Worm (Caenorhabditis elegans) whole organism, early embryonic: Measurements from ENCODE around the gene F53E4.1.
"Not testable (repeated sequence)": the region's sequence is repeated elsewhere in the genome, so short reads cannot be mapped to it uniquely, and the experiment has no call there.

ENCODE experiments used
- B0310.2 ChIP-seq: sonication (generic microtip); optimal IDR thresholded peaks from 2 replicates; lab custom pipeline; 2016; ENCODE audit warnings: mild to moderate bottlenecking, missing genetic modification characterization, missing compliant biosample characterization
- F13C5.2 ChIP-seq: sonication (generic microtip); optimal IDR thresholded peaks from 2 replicates; lab custom pipeline; 2017; ENCODE audit warnings: mild to moderate bottlenecking, missing genetic modification characterization, inconsistent platforms, missing compliant biosample characterization
- aly-1 ChIP-seq: sonication (generic microtip); optimal IDR thresholded peaks from 2 replicates; lab custom pipeline; 2016; ENCODE audit warnings: missing genetic modification characterization, missing compliant biosample characterization
- ama-1 ChIP-seq: fragments of 150-350 bp; optimal IDR thresholded peaks from 2 replicates; lab custom pipeline; 2014
- ceh-13 ChIP-seq: fragments of 200-800 bp; sonication (Bioruptor generic); optimal IDR thresholded peaks from 2 replicates; lab custom pipeline; 2018; ENCODE audit warnings: mild to moderate bottlenecking, missing genetic modification characterization, missing compliant biosample characterization
- ceh-36 ChIP-seq: sonication (generic microtip); optimal IDR thresholded peaks from 2 replicates; lab custom pipeline; 2016; ENCODE audit warnings: missing genetic modification characterization, inconsistent platforms, missing compliant biosample characterization
- ets-7 ChIP-seq: sonication (generic microtip); optimal IDR thresholded peaks from 2 replicates; lab custom pipeline; 2016; ENCODE audit warnings: missing genotype, missing genetic modification characterization, missing compliant biosample characterization
- flt-1 ChIP-seq: fragments of 200-800 bp; sonication (Bioruptor generic); IDR thresholded peaks from 2 replicates; pipeline ENCODE4 v1.3.6; 2022; ENCODE audit warnings: missing genetic modification characterization, missing compliant biosample characterization
- hmbx-1 ChIP-seq: sonication (generic microtip); optimal IDR thresholded peaks from 2 replicates; lab custom pipeline; 2016; ENCODE audit warnings: mild to moderate bottlenecking, missing genetic modification characterization, missing compliant biosample characterization
- hmg-4 ChIP-seq: fragments of 200-800 bp; sonication (Bioruptor generic); optimal IDR thresholded peaks from 2 replicates; lab custom pipeline; 2018; ENCODE audit warnings: mild to moderate bottlenecking, missing genetic modification characterization, missing compliant biosample characterization
- hnd-1 ChIP-seq: sonication (generic microtip); optimal IDR thresholded peaks from 2 replicates; lab custom pipeline; 2016; ENCODE audit warnings: missing genetic modification characterization, missing compliant biosample characterization
- pes-1 ChIP-seq: fragments of 200-800 bp; sonication (Bioruptor generic); IDR thresholded peaks from 2 replicates; pipeline ENCODE4 v1.3.6; 2022; ENCODE audit warnings: missing genetic modification reagents, missing genetic modification characterization, missing compliant biosample characterization
- scrt-1 ChIP-seq: fragments of 200-800 bp; sonication (Bioruptor generic); IDR thresholded peaks from 2 replicates; pipeline ENCODE4 v1.3.6; 2022; ENCODE audit warnings: missing genetic modification characterization, missing compliant biosample characterization
- sea-1 ChIP-seq: fragments of 200-800 bp; sonication (Bioruptor generic); conservative IDR thresholded peaks from 2 replicates; pipeline ENCODE4 v1.3.6; 2022; ENCODE audit warnings: missing genetic modification characterization, missing compliant biosample characterization
- tbx-11 ChIP-seq: fragments of 200-800 bp; sonication (Bioruptor generic); IDR thresholded peaks from 2 replicates; pipeline ENCODE4 v1.3.6; 2022; ENCODE audit warnings: missing genetic modification characterization, missing compliant biosample characterization
- tbx-37 ChIP-seq: fragments of 200-800 bp; sonication (Bioruptor generic); conservative IDR thresholded peaks from 2 replicates; pipeline ENCODE4 v1.3.6; 2022; ENCODE audit warnings: missing genetic modification reagents, missing genetic modification characterization, missing compliant biosample characterization
- tra-4 ChIP-seq: sonication (generic microtip); optimal IDR thresholded peaks from 2 replicates; lab custom pipeline; 2017; ENCODE audit warnings: missing genetic modification characterization, missing compliant biosample characterization

The F53E4.1 gene

DNA sequence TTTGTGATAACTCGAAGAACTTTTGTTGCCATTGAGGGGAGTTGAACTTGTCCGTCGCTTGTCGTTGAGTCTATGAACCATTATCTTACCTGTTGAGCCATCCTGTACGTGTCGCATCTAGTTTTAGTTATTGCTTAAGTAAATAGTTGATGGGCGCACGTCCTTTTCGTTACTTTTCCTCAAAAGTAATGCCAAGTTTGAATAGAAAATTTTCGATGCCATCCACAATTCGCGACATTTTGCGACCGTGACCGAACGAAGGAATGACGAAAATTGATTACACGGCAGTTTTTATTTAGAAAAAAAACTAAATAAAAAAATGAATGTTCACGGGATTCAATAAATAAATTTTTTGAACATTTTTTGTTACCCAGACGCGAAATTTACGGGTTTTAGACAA, at the start of gene F53E4.1:
TSS of gene F53E4.1 (minus strand) at position 101 of the 400 bp plus-strand sequence.
- not testable (repeated sequence) for TF ChIP-seq tbx-37 (GFP tag; lab: Robert Waterston, UW); ceh-13 (GFP tag; lab: Kevin White, UChicago); tra-4 (tag; lab: Kevin White, UChicago)

DNA sequence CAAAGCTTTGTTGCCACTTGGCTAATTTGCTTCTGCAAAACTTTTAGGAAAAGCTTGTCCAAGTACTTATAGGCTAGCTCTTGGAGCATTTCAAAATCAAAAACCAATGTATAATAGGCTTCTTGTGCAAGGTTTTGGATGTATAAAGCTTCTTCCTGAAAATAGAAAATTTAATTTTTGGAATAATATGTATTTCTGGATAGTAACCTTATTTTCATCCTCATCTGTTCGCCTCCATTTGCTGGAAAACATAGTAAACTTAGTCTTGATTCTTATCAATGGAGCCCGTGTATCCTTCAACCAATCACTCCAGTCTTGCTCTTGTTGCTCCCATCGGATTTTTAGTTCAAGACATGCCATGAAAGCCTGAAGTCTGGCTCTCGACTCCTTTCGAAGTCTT, 48.6 kb upstream of the F53E4.1 start, which contains the start of gene Y6E2A.4:
TSS of gene Y6E2A.4 (minus strand) at position 101 of the 400 bp plus-strand sequence.
- TF ChIP-seq tbx-11 (GFP tag; lab: Robert Waterston, UW) (no peak), sea-1 (GFP tag; lab: Robert Waterston, UW) (no peak), hmbx-1 (tag; lab: Kevin White, UChicago) (no peak), hnd-1 (tag; lab: Kevin White, UChicago) (no peak), ets-7 (tag; lab: Kevin White, UChicago) (no peak), F13C5.2 (no peak), B0310.2 (tag; lab: Kevin White, UChicago) (no peak), ceh-13 (GFP tag; lab: Kevin White, UChicago) (no peak)

DNA sequence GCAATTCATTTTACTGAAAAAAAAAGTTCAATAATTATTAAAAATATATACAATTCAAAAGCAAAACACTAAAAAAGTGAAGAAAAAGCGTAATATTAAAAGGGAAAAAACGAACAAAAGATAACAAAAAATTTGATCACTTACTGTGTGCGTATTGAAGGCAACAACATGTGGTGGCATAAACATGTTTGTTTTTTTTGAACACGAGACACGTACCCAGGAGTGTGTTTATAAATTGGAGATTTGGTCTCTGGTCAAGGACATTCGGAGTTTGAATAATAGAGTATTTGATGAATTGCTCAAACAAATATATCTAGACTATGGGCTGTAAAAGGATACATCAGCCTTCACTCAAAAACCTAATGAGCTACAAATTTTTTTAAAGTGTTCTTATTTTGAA, 47.5 kb upstream of the F53E4.1 start:
- no peak for TF ChIP-seq pes-1
- TF ChIP-seq sea-1 (GFP tag; lab: Robert Waterston, UW), result no peak
- TF ChIP-seq tra-4 (tag; lab: Kevin White, UChicago), result no peak
- no peak for TF ChIP-seq ceh-13 (GFP tag; lab: Kevin White, UChicago)
- TF ChIP-seq tbx-11 (GFP tag; lab: Robert Waterston, UW), result no peak
- no peak for TF ChIP-seq hmbx-1 (tag; lab: Kevin White, UChicago)
- no peak for TF ChIP-seq scrt-1 (GFP tag; lab: Robert Waterston, UW)
- no peak for TF ChIP-seq hnd-1 (tag; lab: Kevin White, UChicago)
- TF ChIP-seq hmg-4 (GFP tag; lab: Kevin White, UChicago), result no peak
- TF ChIP-seq tbx-37 (GFP tag; lab: Robert Waterston, UW), result no peak
- TF ChIP-seq B0310.2 (tag; lab: Kevin White, UChicago), result no peak
- no peak for TF ChIP-seq F13C5.2
- TF ChIP-seq ets-7 (tag; lab: Kevin White, UChicago), result no peak
- no peak for TF ChIP-seq ama-1
- TF ChIP-seq flt-1, result no peak

DNA sequence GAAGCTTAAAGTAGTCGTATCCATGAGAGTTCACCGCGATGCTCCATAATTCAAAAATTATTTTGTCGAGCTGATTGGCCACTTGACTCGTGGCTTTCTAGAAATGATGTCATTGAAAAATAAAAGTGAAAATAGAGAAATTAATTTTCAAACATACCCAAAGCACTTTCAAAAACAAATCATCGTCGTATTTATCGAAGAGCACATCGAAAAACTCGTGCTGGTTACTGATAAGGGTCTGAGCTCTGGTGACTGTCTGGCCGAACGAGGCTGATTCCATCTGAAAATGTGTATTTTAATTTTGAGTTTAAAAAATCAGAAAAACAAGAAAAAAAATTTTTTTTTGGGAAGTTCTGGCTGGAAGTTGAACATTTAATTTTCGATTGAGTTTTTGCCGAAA, 44.3 kb upstream of the F53E4.1 start:
- no peak for TF ChIP-seq scrt-1 (GFP tag; lab: Robert Waterston, UW)
- TF ChIP-seq F13C5.2, result no peak
- TF ChIP-seq ceh-13 (GFP tag; lab: Kevin White, UChicago), result no peak
- TF ChIP-seq ets-7 (tag; lab: Kevin White, UChicago), result no peak
- TF ChIP-seq B0310.2 (tag; lab: Kevin White, UChicago), result no peak
- TF ChIP-seq hnd-1 (tag; lab: Kevin White, UChicago), result no peak
- TF ChIP-seq flt-1, result no peak
- TF ChIP-seq aly-1 (tag; lab: Kevin White, UChicago), result no peak
- no peak for TF ChIP-seq ceh-36 (tag; lab: Kevin White, UChicago)
- TF ChIP-seq tbx-37 (GFP tag; lab: Robert Waterston, UW), result no peak
- no peak for TF ChIP-seq hmbx-1 (tag; lab: Kevin White, UChicago)
- TF ChIP-seq sea-1 (GFP tag; lab: Robert Waterston, UW), result no peak
- no peak for TF ChIP-seq ama-1

DNA sequence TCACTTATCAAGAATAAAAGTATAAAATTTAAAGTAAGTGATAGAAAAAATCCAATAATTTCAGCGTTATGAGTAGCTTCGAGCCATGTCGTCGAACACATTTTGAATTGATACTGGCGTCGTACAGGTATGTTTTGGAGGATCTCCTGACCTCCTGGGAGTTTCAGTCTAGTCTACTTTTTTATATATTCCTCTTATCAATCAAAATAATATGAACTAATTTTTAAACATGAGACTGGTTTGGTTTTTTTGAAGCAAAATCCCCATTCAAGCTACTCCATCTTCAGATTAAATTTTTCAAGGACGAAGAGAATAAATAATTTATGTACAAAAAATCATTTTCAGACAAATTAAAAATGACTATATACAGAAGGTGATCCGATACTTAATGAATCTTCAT, 43.8 kb upstream of the F53E4.1 start, which contains the start of gene str-101:
TSS of gene str-101 (minus strand) at position 101 of the 400 bp plus-strand sequence.
- TF ChIP-seq aly-1 (tag; lab: Kevin White, UChicago) (no peak), scrt-1 (GFP tag; lab: Robert Waterston, UW) (no peak), ets-7 (tag; lab: Kevin White, UChicago) (no peak), hnd-1 (tag; lab: Kevin White, UChicago) (no peak), ama-1 (no peak), F13C5.2 (no peak), hmg-4 (GFP tag; lab: Kevin White, UChicago) (no peak), hmbx-1 (tag; lab: Kevin White, UChicago) (no peak), tbx-11 (GFP tag; lab: Robert Waterston, UW) (no peak), ceh-36 (tag; lab: Kevin White, UChicago) (no peak), sea-1 (GFP tag; lab: Robert Waterston, UW) (no peak)

DNA sequence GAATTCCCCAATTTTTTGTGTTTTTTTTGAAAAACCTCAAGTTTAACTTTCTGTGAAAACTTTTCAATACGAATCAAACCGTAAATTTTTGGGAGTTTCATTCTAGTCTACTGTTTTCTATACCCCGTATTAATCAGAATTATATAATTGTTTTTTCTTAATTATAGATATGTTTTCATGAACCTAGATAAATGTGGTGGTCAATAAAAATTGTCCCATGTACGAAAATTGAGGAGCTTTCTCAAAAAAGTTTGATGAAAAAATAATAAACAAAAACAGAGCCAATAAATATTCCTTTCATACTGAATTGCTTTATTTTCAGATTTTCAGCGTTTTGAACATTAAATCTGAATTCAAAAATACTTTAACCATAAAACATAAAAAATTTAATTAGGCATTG, 42.3 kb upstream of the F53E4.1 start, which contains the start of gene Y6E2A.1:
TSS of gene Y6E2A.1 (minus strand) at position 101 of the 400 bp plus-strand sequence.
- no peak for TF ChIP-seq tbx-11 (GFP tag; lab: Robert Waterston, UW)
- TF ChIP-seq scrt-1 (GFP tag; lab: Robert Waterston, UW), result no peak
- no peak for TF ChIP-seq ceh-13 (GFP tag; lab: Kevin White, UChicago)
- no peak for TF ChIP-seq sea-1 (GFP tag; lab: Robert Waterston, UW)
- TF ChIP-seq aly-1 (tag; lab: Kevin White, UChicago), result no peak
- no peak for TF ChIP-seq pes-1
- TF ChIP-seq ceh-36 (tag; lab: Kevin White, UChicago), result no peak
- no peak for TF ChIP-seq flt-1
- TF ChIP-seq tra-4 (tag; lab: Kevin White, UChicago), result no peak
- no peak for TF ChIP-seq B0310.2 (tag; lab: Kevin White, UChicago)
- no peak for TF ChIP-seq tbx-37 (GFP tag; lab: Robert Waterston, UW)
- no peak for TF ChIP-seq hmg-4 (GFP tag; lab: Kevin White, UChicago)
- TF ChIP-seq hnd-1 (tag; lab: Kevin White, UChicago), result no peak
- no peak for TF ChIP-seq hmbx-1 (tag; lab: Kevin White, UChicago)
- TF ChIP-seq ets-7 (tag; lab: Kevin White, UChicago), result no peak
- no peak for TF ChIP-seq F13C5.2
- TF ChIP-seq ama-1, result no peak

DNA sequence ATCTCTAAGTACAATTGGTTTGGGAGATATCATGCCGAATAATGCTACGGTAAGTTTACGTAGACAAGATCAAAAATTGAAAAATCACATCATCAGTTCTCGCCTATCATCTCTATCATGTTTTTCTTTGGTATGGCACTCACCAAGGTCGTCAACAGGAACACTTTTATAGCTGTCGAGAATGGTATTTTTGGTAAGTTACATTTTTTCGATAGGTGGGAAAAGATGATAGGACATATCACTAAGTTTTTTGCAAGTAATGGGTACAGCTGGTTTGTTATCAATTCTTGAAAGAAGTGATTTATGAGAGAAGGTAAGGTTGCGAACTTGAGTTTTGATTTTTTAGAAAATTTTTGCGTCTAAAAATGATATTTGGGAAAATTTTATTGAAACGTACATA, 39.9 kb upstream of the F53E4.1 start:
- TF ChIP-seq aly-1 (tag; lab: Kevin White, UChicago) (no peak), ceh-36 (tag; lab: Kevin White, UChicago) (no peak), tbx-11 (GFP tag; lab: Robert Waterston, UW) (no peak), sea-1 (GFP tag; lab: Robert Waterston, UW) (no peak), B0310.2 (tag; lab: Kevin White, UChicago) (no peak), hmg-4 (GFP tag; lab: Kevin White, UChicago) (no peak), flt-1 (no peak)
